Fruit fly (Drosophila melanogaster): Measurements from ENCODE around the gene CG15894.

Gene CG15894

dm6 chrX:6354163-6354562 is 45.2 kb downstream of the CG15894 start:
- no peak for TF ChIP-seq tai (GFP tag; optimal IDR thresholded peaks at IDR 0.05)
- no peak for TF ChIP-seq foxo (GFP tag; optimal IDR thresholded peaks at IDR 0.05)
- TF ChIP-seq sage (GFP tag; optimal IDR thresholded peaks at IDR 0.05), result no peak
- no peak for TF ChIP-seq OdsH (GFP tag; optimal IDR thresholded peaks at IDR 0.05)
- no peak for TF ChIP-seq dmrt93B (GFP tag; optimal IDR thresholded peaks at IDR 0.05)
- no peak for TF ChIP-seq ey (GFP tag; optimal IDR thresholded peaks at IDR 0.05)
- TF ChIP-seq Hr78 (GFP tag; optimal IDR thresholded peaks at IDR 0.05), result no peak
- TF ChIP-seq lola (GFP tag; optimal IDR thresholded peaks at IDR 0.05), result no peak
- no peak for TF ChIP-seq CrebA (GFP tag; optimal IDR thresholded peaks at IDR 0.05; ENCODE audit: borderline replicate concordance)
- TF ChIP-seq Vsx2 (GFP tag; optimal IDR thresholded peaks at IDR 0.05; ENCODE audit: partially characterized antibody), result no peak

- no peak for TF ChIP-seq tai (GFP tag; optimal IDR thresholded peaks at IDR 0.05)
- no peak for TF ChIP-seq Rel (GFP tag; optimal IDR thresholded peaks at IDR 0.05)
- TF ChIP-seq Rel (tag; optimal IDR thresholded peaks at IDR 0.05), result peak; percentile 44
These were observed 46.2 kb downstream of the CG15894 start for dm6 chrX:6355090-6355679.

- no peak for TF ChIP-seq br (GFP tag; optimal IDR thresholded peaks at IDR 0.05)
- no peak for TF ChIP-seq sage (GFP tag; optimal IDR thresholded peaks at IDR 0.05)
- peak in 1 of 2 experiments; percentile 29 for TF ChIP-seq foxo (GFP tag; optimal IDR thresholded peaks at IDR 0.05)
- no peak for TF ChIP-seq fru (GFP tag; optimal IDR thresholded peaks at IDR 0.05)
- TF ChIP-seq rgr (GFP tag; optimal IDR thresholded peaks at IDR 0.05), result peak; percentile 48
- peak; percentile 33 for TF ChIP-seq h (GFP tag; optimal IDR thresholded peaks at IDR 0.05)
- TF ChIP-seq Dfd (GFP tag; optimal IDR thresholded peaks at IDR 0.05), result no peak
- peak; percentile 17 for TF ChIP-seq psq (GFP tag; optimal IDR thresholded peaks at IDR 0.05)
- no peak for TF ChIP-seq Mio (GFP tag; optimal IDR thresholded peaks at IDR 0.05)
- TF ChIP-seq HLH106 (tag; optimal IDR thresholded peaks at IDR 0.05), result peak; percentile 25
These were observed 47.9 kb downstream of the CG15894 start for dm6 chrX:6356748-6357397.

dm6 chrX:6357456-6358007 is 48.5 kb downstream of the CG15894 start:
- TF ChIP-seq Hnf4 (GFP tag; optimal IDR thresholded peaks at IDR 0.05) (no peak), dsf (GFP tag; optimal IDR thresholded peaks at IDR 0.05; ENCODE audit: borderline replicate concordance) (no peak), Rel (GFP tag; optimal IDR thresholded peaks at IDR 0.05) (no peak), Rel (tag; optimal IDR thresholded peaks at IDR 0.05) (peak; percentile 35)

dm6 chrX:6358198-6358597 is 49.2 kb downstream of the CG15894 start:
- TF ChIP-seq Rel (GFP tag; optimal IDR thresholded peaks at IDR 0.05) (no peak), Rel (tag; optimal IDR thresholded peaks at IDR 0.05) (peak; percentile 99), dmrt93B (GFP tag; optimal IDR thresholded peaks at IDR 0.05) (no peak)

- TF ChIP-seq Jra (GFP tag; optimal IDR thresholded peaks at IDR 0.05) (no peak), br (GFP tag; optimal IDR thresholded peaks at IDR 0.05) (no peak), dl (GFP tag; optimal IDR thresholded peaks at IDR 0.05; ENCODE audit: insufficient read depth in 1 of 2, partially characterized antibody in 2 of 2) (no peak), OdsH (GFP tag; optimal IDR thresholded peaks at IDR 0.05) (no peak), Rel (GFP tag; optimal IDR thresholded peaks at IDR 0.05) (no peak), Rel (tag; optimal IDR thresholded peaks at IDR 0.05) (no peak), N (GFP tag; optimal IDR thresholded peaks at IDR 0.05) (no peak), jim (GFP tag; optimal IDR thresholded peaks at IDR 0.05) (no peak), Hnf4 (GFP tag; optimal IDR thresholded peaks at IDR 0.05) (no peak), Myc (optimal IDR thresholded peaks at IDR 0.05) (no peak), pan (optimal IDR thresholded peaks at IDR 0.05) (no peak)
These were observed 52.2 kb downstream of the CG15894 start for dm6 chrX:6361215-6361614.

Data from whole organism, wandering third instar larva.